Fruit fly (Drosophila melanogaster): ENCODE results near the gene Cbs.

Cbs gene

DNA sequence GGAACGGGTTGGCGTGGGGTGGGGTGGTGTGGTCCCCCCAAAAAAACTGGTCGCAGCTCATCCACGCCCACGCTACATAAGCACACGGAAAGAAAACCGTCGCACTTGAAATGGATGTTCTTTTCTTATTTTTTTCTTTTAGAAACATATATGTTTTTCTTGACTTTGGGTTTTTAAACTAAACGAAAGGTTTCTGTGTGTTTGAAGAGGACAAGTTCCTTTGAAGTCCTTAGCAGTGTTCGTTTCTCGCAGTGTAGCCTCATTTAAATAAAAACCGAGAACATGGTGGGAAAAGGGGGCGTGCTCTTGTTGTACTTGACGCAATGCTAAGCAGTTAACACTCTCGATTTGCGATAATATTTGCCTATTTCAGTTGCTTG lies 29.4 kb downstream of the Cbs start (continued):
- TF ChIP-seq CG30403 (GFP tag; optimal IDR thresholded peaks at IDR 0.05) (peak; percentile 4), toy (GFP tag; IDR thresholded peaks at IDR 0.05) (no peak), sna (GFP tag; IDR thresholded peaks at IDR 0.05; ENCODE audit: partially characterized antibody) (no peak), ase (GFP tag; IDR thresholded peaks at IDR 0.05) (no peak), CG9817 (tag; optimal IDR thresholded peaks at IDR 0.05) (no peak), Bteb2 (GFP tag; optimal IDR thresholded peaks at IDR 0.05) (no peak), knrl (GFP tag; IDR thresholded peaks at IDR 0.05; ENCODE audit: partially characterized antibody) (no peak), Lim3 (GFP tag; IDR thresholded peaks at IDR 0.05) (no peak), mld (GFP tag; IDR thresholded peaks at IDR 0.05; ENCODE audit: partially characterized antibody) (no peak), Hr51 (GFP tag; optimal IDR thresholded peaks at IDR 0.05) (no peak), fd96Cb (tag; optimal IDR thresholded peaks at IDR 0.05) (no peak), CG2875 (GFP tag; optimal IDR thresholded peaks at IDR 0.05) (no peak), da (GFP tag; optimal IDR thresholded peaks at IDR 0.05) (no peak), CG30020 (tag; optimal IDR thresholded peaks at IDR 0.05) (no peak), Med (GFP tag) (peak; percentile 83), Camta (GFP tag; optimal IDR thresholded peaks at IDR 0.05) (no peak), CG5953 (GFP tag; IDR thresholded peaks at IDR 0.05) (no peak), Dip3 (GFP tag; optimal IDR thresholded peaks at IDR 0.05) (peak; percentile 26), nau (GFP tag; optimal IDR thresholded peaks at IDR 0.05) (no peak), CG12236 (GFP tag; optimal IDR thresholded peaks at IDR 0.05) (no peak), pnt (GFP tag; optimal IDR thresholded peaks at IDR 0.05) (no peak), slbo (GFP tag; IDR thresholded peaks at IDR 0.05) (peak; percentile 21), Mes4 (GFP tag; optimal IDR thresholded peaks at IDR 0.05) (no peak), abd-A (tag; optimal IDR thresholded peaks at IDR 0.05) (no peak), CG17568 (GFP tag; optimal IDR thresholded peaks at IDR 0.05) (no peak), klu (GFP tag; IDR thresholded peaks at IDR 0.05) (no peak), tup (GFP tag; optimal IDR thresholded peaks at IDR 0.05) (no peak), CG7963 (GFP tag; IDR thresholded peaks at IDR 0.05; ENCODE audit: partially characterized antibody) (no peak), CG7839 (tag; optimal IDR thresholded peaks at IDR 0.05) (peak; percentile 27), CG10366 (GFP tag; IDR thresholded peaks at IDR 0.05) (no peak), PHDP (tag; optimal IDR thresholded peaks at IDR 0.05) (no peak), lilli (GFP tag; optimal IDR thresholded peaks at IDR 0.05) (peak; percentile 0), CG6175 (GFP tag; IDR thresholded peaks at IDR 0.05) (no peak), kni (GFP tag; optimal IDR thresholded peaks at IDR 0.05) (no peak), CG15696 (tag; optimal IDR thresholded peaks at IDR 0.05) (no peak), ewg (GFP tag; optimal IDR thresholded peaks at IDR 0.05) (no peak), TFAM (GFP tag; optimal IDR thresholded peaks at IDR 0.05) (no peak), MBD-R2 (GFP tag; IDR thresholded peaks at IDR 0.05) (no peak), Pdp1 (GFP tag; optimal IDR thresholded peaks at IDR 0.05) (no peak), corto (GFP tag; optimal IDR thresholded peaks at IDR 0.05) (no peak), eve (GFP tag; optimal IDR thresholded peaks at IDR 0.05) (no peak), HLHmδ (GFP tag; optimal IDR thresholded peaks at IDR 0.05) (no peak), NfI (GFP tag; optimal IDR thresholded peaks at IDR 0.05) (no peak), lab (GFP tag; optimal IDR thresholded peaks at IDR 0.05) (peak; percentile 32)

Data from whole organism, embryonic.